Fruit fly (Drosophila melanogaster) whole organism, prepupa: ENCODE data around the gene CG14153.
A peak's percentile ranks its signal among the peaks of the same experiment; 100 is the strongest.

Experiments used
- Blimp-1 ChIP-seq: fragments of 200-800 bp; sonication (Bioruptor generic); optimal IDR thresholded peaks from 3 replicates; lab custom pipeline; 2017; ENCODE audit warnings: missing biosample characterization, missing genetic modification characterization, mild to moderate bottlenecking, moderate library complexity, missing genetic modification reagents
- CG10631 ChIP-seq: fragments of 200-800 bp; sonication (Bioruptor generic); optimal IDR thresholded peaks from 2 replicates; lab custom pipeline; 2016; ENCODE audit warnings: missing biosample characterization, missing genetic modification characterization
- CG10669 ChIP-seq: fragments of 200-800 bp; sonication (Bioruptor generic); optimal IDR thresholded peaks from 3 replicates; lab custom pipeline; 2018; ENCODE audit warnings: missing biosample characterization, mild to moderate bottlenecking, missing genetic modification characterization, moderate library complexity
- CG11294 ChIP-seq: fragments of 200-800 bp; sonication (Bioruptor generic); IDR thresholded peaks from 2 replicates; pipeline ENCODE4 v1.3.6; 2022; ENCODE audit warnings: missing biosample characterization, missing genetic modification characterization
- CG11762 ChIP-seq: fragments of 200-800 bp; sonication (Bioruptor generic); optimal IDR thresholded peaks from 3 replicates; lab custom pipeline; 2016; ENCODE audit warnings: missing biosample characterization, missing genetic modification characterization; ENCODE audit not compliant: insufficient read depth
- CG15336 ChIP-seq: fragments of 200-800 bp; sonication (Bioruptor generic); IDR thresholded peaks from 2 replicates; pipeline ENCODE4 v1.3.6; 2022; ENCODE audit warnings: missing biosample characterization, missing genetic modification characterization
- CG1621 ChIP-seq: fragments of 200-800 bp; sonication (Bioruptor generic); optimal IDR thresholded peaks from 3 replicates; lab custom pipeline; 2018; ENCODE audit warnings: missing biosample characterization, mild to moderate bottlenecking, missing genetic modification characterization
- CG31627 ChIP-seq: fragments of 200-800 bp; sonication (Bioruptor generic); optimal IDR thresholded peaks from 3 replicates; lab custom pipeline; 2016; ENCODE audit warnings: missing biosample characterization, missing genetic modification characterization
- CG32006 ChIP-seq: fragments of 200-800 bp; sonication (Bioruptor generic); optimal IDR thresholded peaks from 3 replicates; lab custom pipeline; 2017; ENCODE audit warnings: missing biosample characterization, mild to moderate bottlenecking, missing genetic modification characterization
- CG34406 ChIP-seq: fragments of 200-800 bp; sonication (Bioruptor generic); optimal IDR thresholded peaks from 3 replicates; lab custom pipeline; 2016; ENCODE audit warnings: missing biosample characterization, missing genetic modification characterization
- CG3919 ChIP-seq: fragments of 200-800 bp; sonication (Bioruptor generic); optimal IDR thresholded peaks from 3 replicates; lab custom pipeline; 2016; ENCODE audit warnings: missing biosample characterization, missing genetic modification characterization
- CG4318 ChIP-seq: fragments of 200-800 bp; sonication (Bioruptor generic); optimal IDR thresholded peaks from 3 replicates; lab custom pipeline; 2017; ENCODE audit warnings: missing biosample characterization, mild to moderate bottlenecking, missing genetic modification characterization
- CG6163 ChIP-seq: fragments of 200-800 bp; sonication (Bioruptor generic); IDR thresholded peaks from 3 replicates; pipeline ENCODE4 v1.3.6; 2022; ENCODE audit warnings: missing biosample characterization, missing genetic modification characterization
- CG6276 ChIP-seq: fragments of 200-800 bp; sonication (Bioruptor generic); optimal IDR thresholded peaks from 2 replicates; lab custom pipeline; 2017; ENCODE audit warnings: missing biosample characterization, mild to moderate bottlenecking, missing genetic modification characterization
- CG6792 ChIP-seq: fragments of 200-800 bp; sonication (Bioruptor generic); optimal IDR thresholded peaks from 3 replicates; lab custom pipeline; 2016; ENCODE audit warnings: missing biosample characterization, missing genetic modification characterization
- CG6808 ChIP-seq: fragments of 200-800 bp; sonication (Bioruptor generic); optimal IDR thresholded peaks from 3 replicates; lab custom pipeline; 2017; ENCODE audit warnings: missing biosample characterization, missing genetic modification characterization, mild to moderate bottlenecking, moderate library complexity, missing genetic modification reagents
- CG6854 ChIP-seq: fragments of 200-800 bp; sonication (Bioruptor generic); optimal IDR thresholded peaks from 2 replicates; lab custom pipeline; 2017; ENCODE audit warnings: missing biosample characterization, mild to moderate bottlenecking, missing genetic modification characterization
- CG8119 ChIP-seq: fragments of 200-800 bp; sonication (Bioruptor generic); IDR thresholded peaks from 3 replicates; pipeline ENCODE4 v1.3.6; 2022; ENCODE audit warnings: missing biosample characterization, missing genetic modification characterization
- Eip75B ChIP-seq: fragments of 200-800 bp; sonication (Bioruptor generic); optimal IDR thresholded peaks from 3 replicates; lab custom pipeline; 2016; ENCODE audit warnings: missing biosample characterization, missing genetic modification characterization
- Eip78C ChIP-seq: fragments of 200-800 bp; sonication (Bioruptor generic); peaks from one replicate; lab custom pipeline; 2016; ENCODE audit warnings: missing biosample characterization, missing genetic modification characterization
- Eip93F ChIP-seq: fragments of 200-800 bp; sonication (Bioruptor generic); optimal IDR thresholded peaks from 2 replicates; lab custom pipeline; 2016; ENCODE audit warnings: missing biosample characterization, mild to moderate bottlenecking, missing genetic modification characterization
- Ets21C ChIP-seq: fragments of 200-800 bp; sonication (Bioruptor generic); optimal IDR thresholded peaks from 3 replicates; lab custom pipeline; 2016; ENCODE audit warnings: missing biosample characterization, missing genetic modification characterization
- Ets96B ChIP-seq: fragments of 200-800 bp; optimal IDR thresholded peaks from 2 replicates; lab custom pipeline; 2019; ENCODE audit warnings: missing biosample characterization, mild to moderate bottlenecking, missing genetic modification characterization, moderate library complexity
- Gug ChIP-seq: fragments of 200-800 bp; sonication (Bioruptor generic); IDR thresholded peaks from 2 replicates; pipeline ENCODE4 v1.3.6; 2022; ENCODE audit warnings: missing biosample characterization, missing genetic modification characterization
- Hr39 ChIP-seq: fragments of 200-800 bp; sonication (Bioruptor generic); optimal IDR thresholded peaks from 2 replicates; lab custom pipeline; 2016; ENCODE audit warnings: missing biosample characterization, missing genetic modification characterization
- Hr4 ChIP-seq: fragments of 200-800 bp; sonication (Bioruptor generic); optimal IDR thresholded peaks from 3 replicates; lab custom pipeline; 2016; ENCODE audit warnings: missing biosample characterization, missing genetic modification characterization
- Lpt ChIP-seq: fragments of 200-800 bp; sonication (Bioruptor generic); optimal IDR thresholded peaks from 3 replicates; lab custom pipeline; 2016; ENCODE audit warnings: missing biosample characterization, missing genetic modification characterization
- OdsH ChIP-seq: fragments of 200-800 bp; sonication (Bioruptor generic); optimal IDR thresholded peaks from 3 replicates; lab custom pipeline; 2016; ENCODE audit warnings: missing biosample characterization, missing genetic modification characterization
- Sox102F ChIP-seq: fragments of 200-800 bp; sonication (Bioruptor generic); optimal IDR thresholded peaks from 2 replicates; lab custom pipeline; 2016; ENCODE audit warnings: missing biosample characterization, mild to moderate bottlenecking, missing genetic modification characterization
- Sox14 ChIP-seq: fragments of 200-800 bp; sonication (Bioruptor generic); optimal IDR thresholded peaks from 3 replicates; lab custom pipeline; 2016; ENCODE audit warnings: missing biosample characterization, missing genetic modification characterization
- Sox15 ChIP-seq: fragments of 200-800 bp; sonication (Bioruptor generic); optimal IDR thresholded peaks from 3 replicates; lab custom pipeline; 2016; ENCODE audit warnings: missing biosample characterization, missing genetic modification characterization
- achi ChIP-seq: fragments of 200-800 bp; sonication (Bioruptor generic); optimal IDR thresholded peaks from 3 replicates; lab custom pipeline; 2016; ENCODE audit warnings: missing biosample characterization, missing genetic modification characterization
- dac ChIP-seq: fragments of 200-800 bp; sonication (Bioruptor generic); optimal IDR thresholded peaks from 2 replicates; lab custom pipeline; 2017; ENCODE audit warnings: missing biosample characterization, mild to moderate bottlenecking, missing genetic modification characterization
- dsx ChIP-seq: fragments of 200-800 bp; optimal IDR thresholded peaks from 3 replicates; lab custom pipeline; 2019; ENCODE audit warnings: missing biosample characterization, mild to moderate bottlenecking, missing genetic modification characterization, moderate library complexity; ENCODE audit not compliant: poor library complexity, severe bottlenecking
- eg ChIP-seq: fragments of 200-800 bp; sonication (Bioruptor generic); IDR thresholded peaks from 3 replicates; pipeline ENCODE4 v1.3.6; 2022; ENCODE audit warnings: missing biosample characterization, missing genetic modification characterization
- esn ChIP-seq: fragments of 200-800 bp; sonication (Bioruptor generic); optimal IDR thresholded peaks from 2 replicates; lab custom pipeline; 2016; ENCODE audit warnings: missing biosample characterization, mild to moderate bottlenecking, missing genetic modification characterization, moderate library complexity
- fd59A ChIP-seq: fragments of 200-800 bp; sonication (Bioruptor generic); optimal IDR thresholded peaks from 2 replicates; lab custom pipeline; 2017; ENCODE audit warnings: missing biosample characterization, mild to moderate bottlenecking, missing genetic modification characterization, missing genetic modification reagents
- fd85E ChIP-seq: fragments of 200-800 bp; sonication (Bioruptor generic); optimal IDR thresholded peaks from 3 replicates; lab custom pipeline; 2016; ENCODE audit warnings: missing biosample characterization, missing genetic modification characterization
- fkh ChIP-seq: fragments of 200-800 bp; sonication (Bioruptor generic); optimal IDR thresholded peaks from 3 replicates; lab custom pipeline; 2017; ENCODE audit warnings: missing biosample characterization, mild to moderate bottlenecking, missing genetic modification characterization, moderate library complexity
- lz ChIP-seq: fragments of 200-800 bp; sonication (Bioruptor generic); optimal IDR thresholded peaks from 3 replicates; lab custom pipeline; 2016; ENCODE audit warnings: missing biosample characterization, missing genetic modification characterization
- net ChIP-seq: fragments of 200-800 bp; sonication (Bioruptor generic); optimal IDR thresholded peaks from 3 replicates; lab custom pipeline; 2016; ENCODE audit warnings: missing biosample characterization, missing genetic modification characterization
- salr ChIP-seq, 2 experiments: fragments of 200-800 bp; sonication (Bioruptor generic); optimal IDR thresholded peaks; 3 replicates each; lab custom pipeline; 2016 to 2018; ENCODE audit warnings: missing biosample characterization in 2 of 2, missing genetic modification characterization in 2 of 2, mild to moderate bottlenecking in 1 of 2
- spab ChIP-seq: fragments of 200-800 bp; sonication (Bioruptor generic); optimal IDR thresholded peaks from 2 replicates; lab custom pipeline; 2017; ENCODE audit warnings: missing biosample characterization, mild to moderate bottlenecking, missing genetic modification characterization, missing genetic modification reagents
- ss ChIP-seq, 2 experiments: fragments of 200-800 bp; sonication (Bioruptor generic); optimal IDR thresholded peaks; 2 replicates in 1 of 2; 3 replicates in 1 of 2; lab custom pipeline; 2017 to 2018; ENCODE audit warnings: mild to moderate bottlenecking in 2 of 2, missing biosample characterization in 2 of 2, missing genetic modification characterization in 2 of 2, moderate library complexity in 1 of 2
- svp ChIP-seq: fragments of 200-800 bp; sonication (Bioruptor generic); peaks from one replicate; lab custom pipeline; 2016; ENCODE audit warnings: missing biosample characterization, missing genetic modification characterization
- topi ChIP-seq: fragments of 200-800 bp; sonication (Bioruptor generic); optimal IDR thresholded peaks from 3 replicates; lab custom pipeline; 2016; ENCODE audit warnings: missing biosample characterization, missing genetic modification characterization

CG14153 gene

DNA sequence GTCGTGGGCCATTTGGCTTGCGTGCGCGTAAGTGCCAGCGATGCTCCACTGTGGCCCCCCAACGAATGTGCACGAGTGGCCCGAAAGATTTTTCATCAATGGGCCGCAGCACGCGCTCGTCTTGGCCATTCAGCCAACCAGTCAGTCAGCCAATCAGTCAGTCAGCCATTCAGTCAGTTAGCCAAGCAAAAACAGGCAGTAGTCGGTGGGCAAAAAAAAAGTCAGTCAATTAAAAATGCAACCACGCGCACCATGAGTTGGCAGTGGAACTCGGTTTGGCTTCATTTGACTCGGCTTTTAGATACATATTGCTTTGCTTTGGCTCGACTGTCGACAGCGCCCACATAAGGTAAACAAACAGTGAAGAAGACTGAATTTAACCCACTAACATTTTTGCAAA, 2.6 kb downstream of the CG14153 start:
- TF ChIP-seq eg (GFP tag; lab: Robert Waterston, UW) (0 out of 3 replicates have a peak, but pooled peaks have one; percentile 27), svp (GFP tag; lab: Kevin White, UChicago) (no peak), Eip78C (GFP tag; lab: Kevin White, UChicago) (peak; percentile 21), ss (GFP tag; optimal IDR thresholded peaks at IDR 0.05; lab: Kevin White, UChicago) (peak in 1 of 2 experiments; percentile 80)

DNA sequence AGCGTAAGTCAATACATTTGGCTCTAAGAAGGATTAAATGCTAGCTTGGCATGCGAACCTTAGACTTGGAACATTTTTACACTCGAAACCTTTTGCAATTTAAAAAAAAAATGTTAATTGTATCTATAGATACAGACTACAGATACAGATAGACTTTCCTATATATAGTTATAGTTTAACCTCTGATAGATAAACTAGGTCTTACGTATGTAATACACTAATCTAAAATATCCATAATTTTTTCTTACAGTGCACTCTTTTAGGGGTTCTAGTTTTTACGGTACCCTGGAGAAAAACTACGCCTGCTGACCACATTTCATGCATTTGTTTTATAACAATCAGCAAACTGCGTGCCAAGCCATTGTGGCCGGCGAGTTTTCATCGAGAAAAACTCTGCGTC, 3.8 kb downstream of the CG14153 start:
- TF ChIP-seq CG6276 (GFP tag; lab: Kevin White, UChicago) (no peak), dac (GFP tag; lab: Kevin White, UChicago) (no peak), CG15336 (peak; percentile 54), CG3919 (GFP tag; lab: Kevin White, UChicago) (no peak), esn (GFP tag; lab: Kevin White, UChicago) (no peak), CG8119 (peak; percentile 58; the same call in 2 of the 3 replicates), CG34406 (no peak), CG32006 (peak; percentile 14), Eip78C (GFP tag; lab: Kevin White, UChicago) (peak; percentile 27), Eip93F (GFP tag; lab: Kevin White, UChicago) (no peak), salr (GFP tag; optimal IDR thresholded peaks at IDR 0.05; lab: Kevin White, UChicago) (no peak), Ets21C (GFP tag; lab: Kevin White, UChicago) (no peak), eg (GFP tag; lab: Robert Waterston, UW) (0 out of 3 replicates have a peak, but pooled peaks have one; percentile 14), net (no peak)

DNA sequence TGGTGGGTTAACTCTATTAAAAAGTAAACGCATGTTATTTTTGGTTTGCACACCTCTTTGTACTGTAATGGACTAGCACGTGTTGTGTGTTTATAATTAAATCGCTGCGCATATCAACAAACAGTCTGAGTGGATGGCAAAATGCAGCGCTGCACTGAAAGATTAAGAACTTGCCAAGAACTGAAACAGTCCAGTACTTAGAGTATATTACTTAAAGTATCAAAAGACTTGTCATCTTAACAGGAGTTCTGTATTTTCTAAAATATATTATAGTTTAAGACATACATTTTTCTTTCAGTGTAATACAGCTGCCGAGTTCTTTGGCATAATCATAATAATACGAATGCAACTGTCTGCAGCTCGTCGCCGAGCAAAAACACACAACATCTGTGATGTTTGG, 5.1 kb downstream of the CG14153 start:
- TF ChIP-seq Hr39, result peak; percentile 22
- peak; percentile 9 for TF ChIP-seq CG10631 (GFP tag; lab: Kevin White, UChicago)
- TF ChIP-seq CG10669 (GFP tag; lab: Kevin White, UChicago), result peak; percentile 22
- peak; percentile 2 for TF ChIP-seq lz (GFP tag; lab: Kevin White, UChicago)
- TF ChIP-seq Eip93F (GFP tag; lab: Kevin White, UChicago), result no peak
- TF ChIP-seq topi (GFP tag; lab: Kevin White, UChicago), result peak; percentile 32
- peak; percentile 0 for TF ChIP-seq CG1621 (tag; lab: Kevin White, UChicago)
- TF ChIP-seq eg (GFP tag; lab: Robert Waterston, UW), result peak; percentile 67
- no peak for TF ChIP-seq fd85E (GFP tag; lab: Kevin White, UChicago)
- TF ChIP-seq ss (GFP tag; optimal IDR thresholded peaks at IDR 0.05; lab: Kevin White, UChicago), result peak in 1 of 2 experiments; percentile 11
- TF ChIP-seq Eip75B (GFP tag; lab: Kevin White, UChicago), result peak; percentile 41
- TF ChIP-seq CG4318, result no peak
- TF ChIP-seq CG11294 (GFP tag; lab: Robert Waterston, UW), result 0 out of 2 replicates have a peak, but pooled peaks have one; percentile 15
- no peak for TF ChIP-seq Lpt
- TF ChIP-seq OdsH (GFP tag; lab: Kevin White, UChicago), result peak; percentile 53
- no peak for TF ChIP-seq CG11762 (GFP tag; lab: Kevin White, UChicago)
- peak; percentile 71; the same call in 2 of the 3 replicates for TF ChIP-seq CG6163 (GFP tag; lab: Robert Waterston, UW)
- TF ChIP-seq esn (GFP tag; lab: Kevin White, UChicago), result no peak
- TF ChIP-seq Gug (GFP tag; lab: Robert Waterston, UW), result peak; percentile 57
- TF ChIP-seq Ets96B, result no peak
- peak; percentile 50 for TF ChIP-seq CG32006
- TF ChIP-seq dsx (GFP tag; lab: Kevin White, UChicago), result peak; percentile 48
- TF ChIP-seq CG6792 (GFP tag; lab: Kevin White, UChicago), result peak; percentile 5
- TF ChIP-seq Sox102F (GFP tag; lab: Kevin White, UChicago), result no peak
- no peak for TF ChIP-seq Ets21C (GFP tag; lab: Kevin White, UChicago)
- no peak for TF ChIP-seq CG6808 (GFP tag; lab: Kevin White, UChicago)
- TF ChIP-seq Sox14 (GFP tag; lab: Kevin White, UChicago), result peak; percentile 42
- TF ChIP-seq net, result peak; percentile 31
- TF ChIP-seq dac (GFP tag; lab: Kevin White, UChicago), result no peak
- TF ChIP-seq Hr4, result peak; percentile 47
- peak; percentile 82 for TF ChIP-seq Eip78C (GFP tag; lab: Kevin White, UChicago)
- TF ChIP-seq Sox15 (GFP tag; lab: Kevin White, UChicago), result no peak
- peak; percentile 38 for TF ChIP-seq fd59A (GFP tag; lab: Kevin White, UChicago)
- TF ChIP-seq CG31627 (GFP tag; lab: Kevin White, UChicago), result peak; percentile 6
- TF ChIP-seq CG6854 (GFP tag; lab: Kevin White, UChicago), result no peak
- TF ChIP-seq spab (GFP tag; lab: Kevin White, UChicago), result no peak
- TF ChIP-seq Blimp-1 (GFP tag; lab: Kevin White, UChicago), result no peak
- TF ChIP-seq achi (GFP tag; lab: Kevin White, UChicago), result peak; percentile 45
- TF ChIP-seq fkh (GFP tag; lab: Kevin White, UChicago), result no peak
